Worm (Caenorhabditis elegans) whole organism, early embryonic: ENCODE results near the gene C56C10.4.

Experiments used
- aly-1 ChIP-seq: sonication (generic microtip); optimal IDR thresholded peaks from 2 replicates; lab custom pipeline; 2016; ENCODE audit warnings: missing genetic modification characterization, missing compliant biosample characterization
- ama-1 ChIP-seq: fragments of 150-350 bp; optimal IDR thresholded peaks from 2 replicates; lab custom pipeline; 2014
- flt-1 ChIP-seq: fragments of 200-800 bp; sonication (Bioruptor generic); IDR thresholded peaks from 2 replicates; pipeline ENCODE4 v1.3.6; 2022; ENCODE audit warnings: missing genetic modification characterization, missing compliant biosample characterization
- hmbx-1 ChIP-seq: sonication (generic microtip); optimal IDR thresholded peaks from 2 replicates; lab custom pipeline; 2016; ENCODE audit warnings: mild to moderate bottlenecking, missing genetic modification characterization, missing compliant biosample characterization
- hmg-4 ChIP-seq: fragments of 200-800 bp; sonication (Bioruptor generic); optimal IDR thresholded peaks from 2 replicates; lab custom pipeline; 2018; ENCODE audit warnings: mild to moderate bottlenecking, missing genetic modification characterization, missing compliant biosample characterization
- scrt-1 ChIP-seq: fragments of 200-800 bp; sonication (Bioruptor generic); IDR thresholded peaks from 2 replicates; pipeline ENCODE4 v1.3.6; 2022; ENCODE audit warnings: missing genetic modification characterization, missing compliant biosample characterization

ce11 chrII:6587264-6587870, 4.5 kb downstream of the C56C10.4 start, which contains the start of gene C56C10.7:
- TF ChIP-seq hmg-4 (GFP tag; lab: Kevin White, UChicago) (no peak), flt-1 (GFP tag; lab: Robert Waterston, UW) (no peak), aly-1 (tag; lab: Kevin White, UChicago) (no peak), scrt-1 (GFP tag; lab: Robert Waterston, UW) (no peak), ama-1 (no peak), hmbx-1 (tag; lab: Kevin White, UChicago) (no peak)
